Worm (Caenorhabditis elegans): ENCODE measurements around the gene T23B7.2.

ce11 chrII:4891012-4891775, 49.2 kb upstream of the T23B7.2 start, which contains the start of gene gst-9:
- TF ChIP-seq ceh-44 (GFP tag; IDR thresholded peaks at IDR 0.05) (no peak), set-16 (GFP tag; IDR thresholded peaks at IDR 0.05) (no peak)
